Fruit fly (Drosophila melanogaster) whole organism, pupa: ENCODE measurements around the gene scpr-A.

Experiments used
- CG10348 ChIP-seq: fragments of 200-800 bp; sonication (Bioruptor generic); IDR thresholded peaks from 2 replicates; pipeline ENCODE4 v1.3.6; 2022; ENCODE audit warnings: missing biosample characterization, missing genetic modification characterization
- CG12605 ChIP-seq: fragments of 200-800 bp; sonication (Bioruptor generic); IDR thresholded peaks from 2 replicates; pipeline ENCODE4 v1.3.6; 2022; ENCODE audit warnings: missing biosample characterization, missing genetic modification characterization
- CG13204 ChIP-seq: fragments of 200-800 bp; sonication (Bioruptor generic); optimal IDR thresholded peaks from 2 replicates; lab custom pipeline; 2018; ENCODE audit warnings: missing biosample characterization, mild to moderate bottlenecking, missing genetic modification characterization, moderate library complexity
- CG14655 ChIP-seq: fragments of 200-800 bp; sonication (Bioruptor generic); optimal IDR thresholded peaks from 3 replicates; lab custom pipeline; 2017; ENCODE audit warnings: mild to moderate bottlenecking, missing biosample characterization, missing genetic modification reagents, missing genetic modification characterization
- CG32121 ChIP-seq: fragments of 200-800 bp; sonication (Bioruptor generic); IDR thresholded peaks from 2 replicates; pipeline ENCODE4 v1.3.6; 2022; ENCODE audit warnings: missing biosample characterization, missing genetic modification characterization
- CG34367 ChIP-seq: fragments of 200-800 bp; sonication (Bioruptor generic); optimal IDR thresholded peaks from 2 replicates; lab custom pipeline; 2018; ENCODE audit warnings: missing biosample characterization, mild to moderate bottlenecking, missing genetic modification characterization
- CG4496 ChIP-seq: fragments of 200-800 bp; sonication (Bioruptor generic); IDR thresholded peaks from 3 replicates; pipeline ENCODE4 v1.3.6; 2022; ENCODE audit warnings: missing biosample characterization, missing genetic modification characterization
- CG8159 ChIP-seq: fragments of 200-800 bp; sonication (Bioruptor generic); optimal IDR thresholded peaks from 3 replicates; lab custom pipeline; 2018; ENCODE audit warnings: missing biosample characterization, mild to moderate bottlenecking, missing genetic modification characterization, moderate library complexity
- CG8301 ChIP-seq: fragments of 200-800 bp; sonication (Bioruptor generic); optimal IDR thresholded peaks from 2 replicates; lab custom pipeline; 2018; ENCODE audit warnings: missing biosample characterization, mild to moderate bottlenecking, missing genetic modification characterization
- CG9948 ChIP-seq: fragments of 200-800 bp; sonication (Bioruptor generic); optimal IDR thresholded peaks from 2 replicates; lab custom pipeline; 2018; ENCODE audit warnings: missing biosample characterization, mild to moderate bottlenecking, missing genetic modification characterization, moderate library complexity
- D1 ChIP-seq: fragments of 200-800 bp; sonication (Bioruptor generic); optimal IDR thresholded peaks from 2 replicates; lab custom pipeline; 2018; ENCODE audit warnings: missing biosample characterization, mild to moderate bottlenecking, missing genetic modification characterization, moderate library complexity
- EcR ChIP-seq: fragments of 200-800 bp; sonication (Bioruptor generic); optimal IDR thresholded peaks from 3 replicates; lab custom pipeline; 2019; ENCODE audit warnings: missing biosample characterization, missing genetic modification characterization, mild to moderate bottlenecking, moderate library complexity, missing genetic modification reagents
- Ets98B ChIP-seq: fragments of 200-800 bp; sonication (Bioruptor generic); IDR thresholded peaks from 2 replicates; pipeline ENCODE4 v1.3.6; 2022; ENCODE audit warnings: missing biosample characterization, missing genetic modification characterization
- Pif1A ChIP-seq: fragments of 200-800 bp; sonication (Bioruptor generic); optimal IDR thresholded peaks from 3 replicates; lab custom pipeline; 2016; ENCODE audit warnings: missing biosample characterization, missing genetic modification characterization
- Pif1B ChIP-seq: fragments of 200-800 bp; sonication (Bioruptor generic); optimal IDR thresholded peaks from 3 replicates; lab custom pipeline; 2016; ENCODE audit warnings: missing biosample characterization, missing genetic modification characterization
- Snoo ChIP-seq: fragments of 200-800 bp; sonication (Bioruptor generic); optimal IDR thresholded peaks from 3 replicates; lab custom pipeline; 2017; ENCODE audit warnings: missing biosample characterization, mild to moderate bottlenecking, missing genetic modification characterization, inconsistent platforms
- fd96Ca ChIP-seq: fragments of 200-800 bp; sonication (Bioruptor generic); IDR thresholded peaks from 3 replicates; pipeline ENCODE4 v1.3.6; 2022; ENCODE audit warnings: missing biosample characterization, missing genetic modification characterization
- gl ChIP-seq: fragments of 200-800 bp; sonication (Bioruptor generic); optimal IDR thresholded peaks from 2 replicates; lab custom pipeline; 2018; ENCODE audit warnings: missing biosample characterization, mild to moderate bottlenecking, missing genetic modification characterization
- rn ChIP-seq: fragments of 200-800 bp; sonication (Bioruptor generic); IDR thresholded peaks from 2 replicates; pipeline ENCODE4 v1.3.6; 2022; ENCODE audit warnings: missing biosample characterization, missing genetic modification characterization

Gene scpr-A

DNA sequence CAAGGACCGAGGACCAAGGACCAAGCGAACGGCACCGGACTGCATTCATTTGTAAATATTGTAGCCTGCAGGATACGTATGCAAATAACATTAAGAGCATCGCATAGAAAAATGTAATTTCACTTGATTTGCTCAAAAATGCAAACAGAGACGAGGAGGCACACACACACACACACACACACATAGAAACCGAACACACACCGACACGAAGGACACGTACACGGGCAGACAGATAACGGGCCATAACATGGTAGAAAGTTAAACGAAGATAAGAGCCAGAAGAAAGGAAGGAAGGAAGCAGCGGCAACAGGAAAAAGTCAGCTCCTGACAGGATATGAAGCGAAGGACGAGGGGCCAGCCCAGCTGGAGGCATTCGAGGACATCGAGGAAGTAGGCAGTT, 29.6 kb downstream of the scpr-A start:
- TF ChIP-seq CG10348 (GFP tag; lab: Robert Waterston, UW) (no peak), CG9948 (no peak), Pif1A (no peak), EcR (no peak), CG13204 (GFP tag; lab: Kevin White, UChicago) (no peak), CG8159 (no peak), Pif1B (GFP tag; lab: Kevin White, UChicago) (no peak)
- TF ChIP-seq, all 21 proteins: peak for 0

DNA sequence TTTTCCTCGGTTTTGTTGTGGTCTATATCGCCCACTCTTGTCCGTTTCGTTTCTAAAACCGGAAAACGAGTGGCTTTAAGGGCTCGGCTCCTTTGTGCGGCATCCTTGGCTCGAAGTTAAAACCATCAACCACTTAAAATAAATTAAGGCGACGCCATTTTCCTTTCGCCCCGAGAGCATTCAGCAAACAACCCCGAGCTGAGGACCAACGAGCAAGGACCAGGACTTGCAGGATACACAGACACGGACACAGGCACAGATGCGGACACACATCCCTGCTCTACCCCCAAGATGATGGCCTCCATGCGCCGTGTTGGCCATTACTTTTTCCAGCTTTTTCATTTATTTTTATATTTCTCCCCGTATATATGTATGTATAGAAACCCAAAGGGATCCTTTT, 31.7 kb downstream of the scpr-A start:
- TF ChIP-seq gl (tag; lab: Kevin White, UChicago) (no peak), rn (no peak), CG32121 (GFP tag; lab: Robert Waterston, UW) (no peak), fd96Ca (GFP tag; lab: Robert Waterston, UW) (no peak), CG9948 (no peak), D1 (tag; lab: Kevin White, UChicago) (no peak), CG14655 (GFP tag; lab: Kevin White, UChicago) (no peak), CG10348 (GFP tag; lab: Robert Waterston, UW) (no peak), CG34367 (tag; lab: Kevin White, UChicago) (no peak), EcR (no peak), CG8159 (no peak), Pif1A (no peak), Snoo (no peak), CG4496 (no peak), CG8301 (tag; lab: Kevin White, UChicago) (no peak)

DNA sequence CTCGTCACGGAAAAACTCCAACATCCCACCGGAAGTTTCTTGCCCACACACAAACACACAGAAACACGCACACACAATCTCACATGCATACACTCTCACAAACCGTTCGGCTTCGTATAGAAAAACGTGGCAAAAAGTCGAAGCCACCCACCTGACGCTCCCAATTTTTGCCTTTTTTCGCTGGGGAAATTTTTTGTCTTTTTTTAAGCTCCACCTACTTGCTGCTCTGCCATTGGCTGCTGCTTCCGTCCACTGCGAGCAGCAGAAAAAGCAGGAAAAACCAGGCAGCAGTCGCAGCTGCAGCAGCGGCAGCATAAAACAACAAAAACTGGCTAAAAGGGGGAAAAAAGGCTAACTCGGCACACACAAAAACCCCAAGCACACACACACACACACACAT, 40.9 kb downstream of the scpr-A start:
- no peak for TF ChIP-seq CG13204 (GFP tag; lab: Kevin White, UChicago)
- TF ChIP-seq CG14655 (GFP tag; lab: Kevin White, UChicago), result peak; percentile 8
- no peak for TF ChIP-seq fd96Ca (GFP tag; lab: Robert Waterston, UW)
- TF ChIP-seq CG32121 (GFP tag; lab: Robert Waterston, UW), result no peak
- TF ChIP-seq Pif1A, result no peak
- TF ChIP-seq CG12605 (GFP tag; lab: Robert Waterston, UW), result 0 out of 2 replicates have a peak, but pooled peaks have one; percentile 13
- TF ChIP-seq Ets98B (GFP tag; lab: Robert Waterston, UW), result no peak

DNA sequence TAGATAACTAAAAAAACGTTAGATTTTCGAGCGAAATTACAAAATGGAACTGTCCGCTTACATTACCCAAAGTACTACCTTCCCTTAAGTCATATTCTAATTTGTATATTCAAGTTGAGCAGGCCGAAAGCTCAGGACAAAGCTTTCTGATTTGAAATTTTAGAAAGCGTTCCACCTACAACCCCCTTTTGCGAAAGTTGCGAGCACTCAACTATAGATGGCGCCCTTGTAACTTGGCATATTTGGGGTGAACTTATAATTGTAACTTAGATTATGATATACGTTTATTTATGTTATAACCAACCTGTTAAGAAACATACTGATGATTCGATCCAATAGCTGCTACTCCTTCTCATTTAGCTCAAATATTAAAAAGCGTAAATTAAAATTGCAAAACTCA, 46.0 kb downstream of the scpr-A start:
- no peak for TF ChIP-seq CG32121 (GFP tag; lab: Robert Waterston, UW)
- TF ChIP-seq Ets98B (GFP tag; lab: Robert Waterston, UW), result no peak
- no peak for TF ChIP-seq CG9948
- TF ChIP-seq CG8301 (tag; lab: Kevin White, UChicago), result no peak
- TF ChIP-seq, all 21 proteins: peak for 0
